Fruit fly (Drosophila melanogaster) whole organism, embryonic: ENCODE results near the gene CG5181.

ENCODE experiments used
- Abd-B ChIP-seq: fragments of 200-800 bp; sonication (Bioruptor generic); optimal IDR thresholded peaks from 2 replicates; lab custom pipeline; 2018; ENCODE audit warnings: missing biosample characterization, mild to moderate bottlenecking, missing genetic modification characterization, moderate library complexity
- Ada2b ChIP-seq: fragments of 200-800 bp; sonication (Bioruptor generic); IDR thresholded peaks from 2 replicates; pipeline ENCODE4 v1.3.6; 2022; ENCODE audit warnings: missing biosample characterization, missing genetic modification characterization
- Aef1 ChIP-seq: fragments of 200-800 bp; sonication (Bioruptor generic); IDR thresholded peaks from 3 replicates; pipeline ENCODE4 v1.3.6; 2022; ENCODE audit warnings: missing biosample characterization, missing genetic modification characterization
- Atf6 ChIP-seq: fragments of 200-800 bp; sonication (Bioruptor generic); IDR thresholded peaks from 2 replicates; pipeline ENCODE4 v1.3.6; 2022; ENCODE audit warnings: missing biosample characterization, missing genetic modification characterization
- CG10431 ChIP-seq: fragments of 200-800 bp; sonication (Bioruptor generic); optimal IDR thresholded peaks from 3 replicates; lab custom pipeline; 2018; ENCODE audit warnings: missing biosample characterization, mild to moderate bottlenecking, missing genetic modification characterization
- CG10979 ChIP-seq: fragments of 200-800 bp; sonication (Bioruptor generic); optimal IDR thresholded peaks from 2 replicates; lab custom pipeline; 2018; ENCODE audit warnings: missing biosample characterization, mild to moderate bottlenecking, missing genetic modification characterization, moderate library complexity
- CG12659 ChIP-seq: fragments of 200-800 bp; sonication (Bioruptor generic); optimal IDR thresholded peaks from 3 replicates; lab custom pipeline; 2017; ENCODE audit warnings: mild to moderate bottlenecking, missing biosample characterization, missing genetic modification reagents, missing genetic modification characterization
- CG13424 ChIP-seq: fragments of 200-800 bp; sonication (Bioruptor generic); optimal IDR thresholded peaks from 2 replicates; lab custom pipeline; 2019; ENCODE audit warnings: missing biosample characterization, mild to moderate bottlenecking, missing genetic modification characterization, moderate library complexity
- CG14441 ChIP-seq: fragments of 200-800 bp; sonication (Bioruptor generic); IDR thresholded peaks from 2 replicates; pipeline ENCODE4 v1.3.6; 2022; ENCODE audit warnings: missing biosample characterization, missing genetic modification characterization
- CG14667 ChIP-seq: fragments of 200-800 bp; sonication (Bioruptor generic); IDR thresholded peaks from 2 replicates; pipeline ENCODE4 v1.3.6; 2022; ENCODE audit warnings: missing biosample characterization, missing genetic modification characterization
- CG14710 ChIP-seq: fragments of 200-800 bp; sonication (Bioruptor generic); optimal IDR thresholded peaks from 3 replicates; lab custom pipeline; 2019; ENCODE audit warnings: missing biosample characterization, mild to moderate bottlenecking, missing genetic modification characterization, moderate library complexity
- CG15479 ChIP-seq: fragments of 200-800 bp; sonication (Bioruptor generic); optimal IDR thresholded peaks from 3 replicates; lab custom pipeline; 2019; ENCODE audit warnings: missing biosample characterization, mild to moderate bottlenecking, missing genetic modification characterization, moderate library complexity
- CG18764 ChIP-seq: fragments of 200-800 bp; sonication (Bioruptor generic); optimal IDR thresholded peaks from 3 replicates; lab custom pipeline; 2016; ENCODE audit warnings: missing biosample characterization, missing genetic modification characterization
- CG2120 ChIP-seq: fragments of 200-800 bp; sonication (Bioruptor generic); optimal IDR thresholded peaks from 3 replicates; lab custom pipeline; 2016; ENCODE audit warnings: missing biosample characterization, missing genetic modification characterization
- CG30020 ChIP-seq: fragments of 200-800 bp; optimal IDR thresholded peaks from 2 replicates; lab custom pipeline; 2019; ENCODE audit warnings: missing biosample characterization, mild to moderate bottlenecking, missing genetic modification characterization, moderate library complexity
- CG3995 ChIP-seq: fragments of 200-800 bp; sonication (Bioruptor generic); optimal IDR thresholded peaks from 3 replicates; lab custom pipeline; 2016; ENCODE audit warnings: missing biosample characterization, missing genetic modification characterization
- CG4328 ChIP-seq: fragments of 200-800 bp; sonication (Bioruptor generic); optimal IDR thresholded peaks from 3 replicates; lab custom pipeline; 2017; ENCODE audit warnings: missing biosample characterization, missing genetic modification reagents, missing genetic modification characterization
- CG6272 ChIP-seq: fragments of 200-800 bp; sonication (Bioruptor generic); IDR thresholded peaks from 2 replicates; pipeline ENCODE4 v1.3.6; 2022; ENCODE audit warnings: missing biosample characterization, missing genetic modification characterization
- CG6654 ChIP-seq: fragments of 200-800 bp; sonication (Bioruptor generic); optimal IDR thresholded peaks from 2 replicates; lab custom pipeline; 2017; ENCODE audit warnings: missing biosample characterization, mild to moderate bottlenecking, missing genetic modification characterization
- CG6791 ChIP-seq: fragments of 200-800 bp; sonication (Bioruptor generic); IDR thresholded peaks from 3 replicates; pipeline ENCODE4 v1.3.6; 2022; ENCODE audit warnings: missing biosample characterization, missing genetic modification characterization; ENCODE audit not compliant: partially characterized antibody
- CG7556 ChIP-seq: fragments of 200-800 bp; sonication (Bioruptor generic); optimal IDR thresholded peaks from 2 replicates; lab custom pipeline; 2017; ENCODE audit warnings: missing biosample characterization, mild to moderate bottlenecking, missing genetic modification characterization
- CG7928 ChIP-seq: fragments of 200-800 bp; sonication (Bioruptor generic); optimal IDR thresholded peaks from 2 replicates; lab custom pipeline; 2017; ENCODE audit warnings: missing biosample characterization, mild to moderate bottlenecking, missing genetic modification characterization
- CG7987 ChIP-seq: fragments of 200-800 bp; sonication (Bioruptor generic); optimal IDR thresholded peaks from 2 replicates; lab custom pipeline; 2018; ENCODE audit warnings: missing biosample characterization, mild to moderate bottlenecking, missing genetic modification characterization, moderate library complexity
- CG8388 ChIP-seq: fragments of 200-800 bp; sonication (Bioruptor generic); optimal IDR thresholded peaks from 2 replicates; lab custom pipeline; 2019; ENCODE audit warnings: missing biosample characterization, mild to moderate bottlenecking, missing genetic modification characterization, moderate library complexity
- CG8924 ChIP-seq: fragments of 200-800 bp; optimal IDR thresholded peaks from 3 replicates; lab custom pipeline; 2019; ENCODE audit warnings: missing biosample characterization, mild to moderate bottlenecking, missing genetic modification characterization, moderate library complexity
- Dip3 ChIP-seq: fragments of 200-800 bp; sonication (Bioruptor generic); optimal IDR thresholded peaks from 3 replicates; lab custom pipeline; 2016; ENCODE audit warnings: missing biosample characterization, missing genetic modification characterization
- Dp ChIP-seq: fragments of 200-800 bp; sonication (Bioruptor generic); optimal IDR thresholded peaks from 2 replicates; lab custom pipeline; 2018; ENCODE audit warnings: missing biosample characterization, mild to moderate bottlenecking, missing genetic modification characterization, moderate library complexity
- GATAe ChIP-seq: fragments of 200-800 bp; sonication (Bioruptor generic); conservative IDR thresholded peaks from 2 replicates; pipeline ENCODE4 v1.3.6; 2022; ENCODE audit warnings: missing biosample characterization, missing genetic modification characterization
- Nf-YA ChIP-seq: fragments of 200-800 bp; sonication (Bioruptor generic); IDR thresholded peaks from 2 replicates; pipeline ENCODE4 v1.3.6; 2022; ENCODE audit warnings: missing biosample characterization, missing genetic modification characterization
- Rx ChIP-seq: fragments of 200-800 bp; sonication (Bioruptor generic); IDR thresholded peaks from 2 replicates; pipeline ENCODE4 v1.3.6; 2022; ENCODE audit warnings: missing biosample characterization, missing genetic modification characterization
- Stat92E ChIP-seq, 3 experiments: fragments of >200 bp in 2 of 3; fragments of 200-800 bp in 1 of 3; sonication (Bioruptor generic) in 1 of 3; optimal IDR thresholded peaks; 2 replicates each; lab custom pipeline; 2017 to 2019; ENCODE audit warnings: missing biosample characterization in 3 of 3, missing genetic modification characterization in 3 of 3, mild to moderate bottlenecking in 1 of 3, moderate library complexity in 1 of 3
- al ChIP-seq: fragments of 200-800 bp; sonication (Bioruptor generic); IDR thresholded peaks from 2 replicates; pipeline ENCODE4 v1.3.6; 2022; ENCODE audit warnings: missing biosample characterization, missing genetic modification characterization
- cato ChIP-seq: fragments of 200-800 bp; sonication (Bioruptor generic); optimal IDR thresholded peaks from 2 replicates; lab custom pipeline; 2016; ENCODE audit warnings: missing biosample characterization, missing genetic modification characterization, borderline replicate concordance
- chm ChIP-seq: fragments of 200-800 bp; sonication (Bioruptor generic); IDR thresholded peaks from 2 replicates; pipeline ENCODE4 v1.3.6; 2022; ENCODE audit warnings: missing biosample characterization, missing genetic modification characterization
- crp ChIP-seq, 2 experiments: fragments of 200-800 bp; sonication (Bioruptor generic); optimal IDR thresholded peaks; 2 replicates in 1 of 2; 3 replicates in 1 of 2; lab custom pipeline; 2017; ENCODE audit warnings: missing biosample characterization in 2 of 2, missing genetic modification characterization in 2 of 2, mild to moderate bottlenecking in 1 of 2, moderate library complexity in 1 of 2
- dysf ChIP-seq: fragments of 200-800 bp; sonication (Bioruptor generic); IDR thresholded peaks from 3 replicates; pipeline ENCODE4 v1.3.6; 2022; ENCODE audit warnings: missing biosample characterization, missing genetic modification characterization
- en ChIP-seq: fragments of 200-800 bp; sonication (Bioruptor generic); optimal IDR thresholded peaks from 2 replicates; lab custom pipeline; 2016; ENCODE audit warnings: missing biosample characterization, missing genetic modification characterization
- fu2 ChIP-seq: fragments of 200-800 bp; sonication (Bioruptor generic); optimal IDR thresholded peaks from 2 replicates; lab custom pipeline; 2016; ENCODE audit warnings: missing biosample characterization, missing genetic modification characterization
- ham ChIP-seq: fragments of 200-800 bp; sonication (Bioruptor generic); IDR thresholded peaks from 2 replicates; pipeline ENCODE4 v1.3.6; 2022; ENCODE audit warnings: missing biosample characterization, missing genetic modification characterization
- ken ChIP-seq: fragments of 200-800 bp; sonication (Bioruptor generic); IDR thresholded peaks from 3 replicates; pipeline ENCODE4 v1.3.6; 2022; ENCODE audit warnings: missing biosample characterization, missing genetic modification characterization
- klu ChIP-seq: fragments of 200-800 bp; sonication (Bioruptor generic); IDR thresholded peaks from 2 replicates; pipeline ENCODE4 v1.3.6; 2022; ENCODE audit warnings: missing biosample characterization, missing genetic modification characterization
- mld ChIP-seq: fragments of 200-800 bp; sonication (Bioruptor generic); IDR thresholded peaks from 3 replicates; pipeline ENCODE4 v1.3.6; 2022; ENCODE audit warnings: missing biosample characterization, missing genetic modification characterization; ENCODE audit not compliant: partially characterized antibody
- nom ChIP-seq: fragments of 200-800 bp; sonication (Bioruptor generic); optimal IDR thresholded peaks from 2 replicates; lab custom pipeline; 2017; ENCODE audit warnings: missing biosample characterization, missing genetic modification characterization, mild to moderate bottlenecking, moderate library complexity, missing genetic modification reagents
- pum ChIP-seq: fragments of 200-800 bp; sonication (Bioruptor generic); optimal IDR thresholded peaks from 2 replicates; lab custom pipeline; 2016; ENCODE audit warnings: missing biosample characterization, missing genetic modification characterization
- repo ChIP-seq: fragments of 200-800 bp; sonication (Bioruptor generic); optimal IDR thresholded peaks from 2 replicates; lab custom pipeline; 2016; ENCODE audit warnings: missing biosample characterization, missing genetic modification characterization
- sens-2 ChIP-seq: fragments of 200-800 bp; sonication (Bioruptor generic); IDR thresholded peaks from 2 replicates; pipeline ENCODE4 v1.3.6; 2022; ENCODE audit warnings: missing biosample characterization, missing genetic modification characterization
- seq ChIP-seq: fragments of 200-800 bp; sonication (Bioruptor generic); IDR thresholded peaks from 2 replicates; pipeline ENCODE4 v1.3.6; 2022; ENCODE audit warnings: missing biosample characterization, missing genetic modification characterization
- shn ChIP-seq: fragments of 200-800 bp; sonication (Bioruptor generic); optimal IDR thresholded peaks from 3 replicates; lab custom pipeline; 2016; ENCODE audit warnings: missing biosample characterization, missing genetic modification characterization
- tna ChIP-seq: fragments of 200-800 bp; sonication (Bioruptor generic); IDR thresholded peaks from 2 replicates; pipeline ENCODE4 v1.3.6; 2022; ENCODE audit warnings: missing biosample characterization, missing genetic modification characterization; ENCODE audit not compliant: partially characterized antibody
- toy ChIP-seq: fragments of 200-800 bp; sonication (Bioruptor generic); IDR thresholded peaks from 2 replicates; pipeline ENCODE4 v1.3.6; 2022; ENCODE audit warnings: missing biosample characterization, missing genetic modification characterization
- twi ChIP-seq: fragments of 200-800 bp; optimal IDR thresholded peaks from 2 replicates; lab custom pipeline; 2019; ENCODE audit warnings: missing biosample characterization, mild to moderate bottlenecking, missing genetic modification characterization, moderate library complexity

Gene CG5181

dm6 chr2L:7401627-7402026 is 8.0 kb downstream of the CG5181 start (continued):
- TF ChIP-seq CG7987 (GFP tag; lab: Kevin White, UChicago) = no peak
- no peak for TF ChIP-seq shn (GFP tag; lab: Kevin White, UChicago)
- TF ChIP-seq al = peak; percentile 47; the same call in 1 of the 2 replicates
- TF ChIP-seq cato (GFP tag; lab: Kevin White, UChicago) = no peak
- no peak for TF ChIP-seq nom
- peak; percentile 75 for TF ChIP-seq CG8924
- peak; percentile 62 for TF ChIP-seq klu (GFP tag; lab: Robert Waterston, UW)
- no peak for TF ChIP-seq CG6791
- no peak for TF ChIP-seq repo
- TF ChIP-seq Ada2b (GFP tag; lab: Robert Waterston, UW) = peak; percentile 88
- peak; percentile 52; the same call in 1 of the 3 replicates for TF ChIP-seq ken (GFP tag; lab: Robert Waterston, UW)
- peak; percentile 67 for TF ChIP-seq CG8388 (GFP tag; lab: Kevin White, UChicago)
- TF ChIP-seq Dip3 (GFP tag; lab: Kevin White, UChicago) = no peak
- peak; percentile 64 for TF ChIP-seq CG14667 (GFP tag; lab: Robert Waterston, UW)
- no peak for TF ChIP-seq mld (GFP tag; lab: Robert Waterston, UW)
- peak; percentile 48 for TF ChIP-seq CG14710
- TF ChIP-seq CG13424 (tag; lab: Kevin White, UChicago) = peak; percentile 80
- TF ChIP-seq chm (GFP tag; lab: Robert Waterston, UW) = no peak; the same call in 1 of the 2 replicates
- TF ChIP-seq Abd-B (GFP tag; lab: Kevin White, UChicago) = peak; percentile 45
- TF ChIP-seq en (GFP tag; lab: Kevin White, UChicago) = no peak
- no peak for TF ChIP-seq GATAe (GFP tag; lab: Robert Waterston, UW)
- peak; percentile 82 for TF ChIP-seq Aef1
- TF ChIP-seq CG12659 (GFP tag; lab: Kevin White, UChicago) = peak; percentile 64
- TF ChIP-seq Rx = no peak
- peak; percentile 63 for TF ChIP-seq CG7556 (GFP tag; lab: Kevin White, UChicago)
- TF ChIP-seq ham (GFP tag; lab: Robert Waterston, UW) = no peak
- peak; percentile 72 for TF ChIP-seq CG10979 (tag; lab: Kevin White, UChicago)
- no peak for TF ChIP-seq CG15479
- peak; percentile 71 for TF ChIP-seq Nf-YA (GFP tag; lab: Robert Waterston, UW)
- peak; percentile 54; the same call in 1 of the 2 replicates for TF ChIP-seq seq (GFP tag; lab: Robert Waterston, UW)
- peak; percentile 29 for TF ChIP-seq CG4328 (GFP tag; lab: Kevin White, UChicago)
- TF ChIP-seq fu2 (GFP tag; lab: Kevin White, UChicago) = no peak
- TF ChIP-seq CG3995 (GFP tag; lab: Kevin White, UChicago) = no peak
- peak; percentile 12 for TF ChIP-seq CG7928 (GFP tag; lab: Kevin White, UChicago)
- TF ChIP-seq CG10431 (GFP tag; lab: Kevin White, UChicago) = peak; percentile 2
- TF ChIP-seq CG6654 (GFP tag; lab: Kevin White, UChicago) = no peak
- no peak for TF ChIP-seq Stat92E (GFP tag; optimal IDR thresholded peaks at IDR 0.05; lab: Kevin White, UChicago)
- TF ChIP-seq sens-2 (GFP tag; lab: Robert Waterston, UW) = peak; percentile 38; the same call in 1 of the 2 replicates
- no peak for TF ChIP-seq pum
- no peak for TF ChIP-seq crp (GFP tag; optimal IDR thresholded peaks at IDR 0.05; lab: Kevin White, UChicago)
- TF ChIP-seq CG2120 (GFP tag; lab: Kevin White, UChicago) = peak; percentile 80
- no peak for TF ChIP-seq tna
- peak; percentile 78 for TF ChIP-seq CG14441 (GFP tag; lab: Robert Waterston, UW)
- TF ChIP-seq CG18764 (GFP tag; lab: Kevin White, UChicago) = peak; percentile 3
- TF ChIP-seq Atf6 (GFP tag; lab: Robert Waterston, UW) = peak; percentile 76
- TF ChIP-seq toy = peak; percentile 46; the same call in 1 of the 2 replicates
- peak; percentile 12 for TF ChIP-seq CG30020 (tag; lab: Kevin White, UChicago)
- TF ChIP-seq twi = peak; percentile 57
- peak; percentile 87 for TF ChIP-seq dysf
- TF ChIP-seq Dp (GFP tag; lab: Kevin White, UChicago) = no peak
- peak; percentile 33 for TF ChIP-seq CG6272 (GFP tag; lab: Robert Waterston, UW)
